Worm (Caenorhabditis elegans) whole organism, young adult: ENCODE measurements around the gene T19C3.3.

Experiments used
- C06A6.2 ChIP-seq: fragments of 200-800 bp; sonication (Bioruptor generic); conservative IDR thresholded peaks from 2 replicates; pipeline ENCODE4 v1.3.6; 2022; ENCODE audit warnings: missing genetic modification characterization, missing compliant biosample characterization
- F22D6.2 ChIP-seq: sonication (generic microtip); optimal IDR thresholded peaks from 2 replicates; lab custom pipeline; 2016; ENCODE audit warnings: mild to moderate bottlenecking, missing genetic modification characterization, missing compliant biosample characterization
- F23B12.7 ChIP-seq: sonication (generic microtip); optimal IDR thresholded peaks from 2 replicates; lab custom pipeline; 2017; ENCODE audit warnings: missing genetic modification characterization, mild to moderate bottlenecking, missing compliant biosample characterization, antibody characterized with exemption, moderate library complexity; ENCODE audit not compliant: insufficient read depth
- F33H1.4 ChIP-seq: fragments of 200-800 bp; sonication (Bioruptor generic); IDR thresholded peaks from 2 replicates; pipeline ENCODE4 v1.3.6; 2022; ENCODE audit warnings: missing genetic modification reagents, missing genetic modification characterization, missing compliant biosample characterization
- F39B2.1 ChIP-seq: fragments of 200-800 bp; sonication (Bioruptor generic); IDR thresholded peaks from 2 replicates; pipeline ENCODE4 v1.3.6; 2022; ENCODE audit warnings: missing genetic modification reagents, missing genetic modification characterization, missing compliant biosample characterization
- F52B5.7 ChIP-seq: sonication (generic microtip); optimal IDR thresholded peaks from 2 replicates; lab custom pipeline; 2016; ENCODE audit warnings: mild to moderate bottlenecking, missing genetic modification characterization, missing compliant biosample characterization
- T26A5.8 ChIP-seq: sonication (generic microtip); optimal IDR thresholded peaks from 2 replicates; lab custom pipeline; 2016; ENCODE audit warnings: missing genetic modification characterization, missing compliant biosample characterization
- Y67H2A.10 ChIP-seq: fragments of 200-800 bp; sonication (Bioruptor generic); conservative IDR thresholded peaks from 2 replicates; pipeline ENCODE4 v1.3.6; 2022; ENCODE audit warnings: missing genetic modification reagents, missing genetic modification characterization, missing compliant biosample characterization
- atf-7 ChIP-seq: sonication (generic microtip); optimal IDR thresholded peaks from 2 replicates; lab custom pipeline; 2017; ENCODE audit warnings: mild to moderate bottlenecking, missing genetic modification characterization, missing compliant biosample characterization
- bed-1 ChIP-seq: fragments of 200-800 bp; sonication (Bioruptor generic); IDR thresholded peaks from 2 replicates; pipeline ENCODE4 v1.3.6; 2022; ENCODE audit warnings: missing genetic modification reagents, missing genetic modification characterization, missing compliant biosample characterization
- ccch-3 ChIP-seq: fragments of 200-800 bp; sonication (Bioruptor generic); optimal IDR thresholded peaks from 2 replicates; lab custom pipeline; 2018; ENCODE audit warnings: mild to moderate bottlenecking, missing genetic modification characterization, missing compliant biosample characterization
- cebp-1 ChIP-seq, 2 experiments: fragments of 200-800 bp in 1 of 2; sonication (Bioruptor generic) in 1 of 2; sonication (generic microtip) in 1 of 2; IDR thresholded peaks in 1 of 2; optimal IDR thresholded peaks in 1 of 2; 2 replicates each; pipeline versions ENCODE4 v1.3.6 to Lab custom; 2017 to 2022; ENCODE audit warnings: missing compliant biosample characterization in 2 of 2, missing genetic modification characterization in 2 of 2, mild to moderate bottlenecking in 1 of 2, missing genetic modification reagents in 1 of 2, moderate library complexity in 1 of 2
- chd-7 ChIP-seq: sonication (generic microtip); optimal IDR thresholded peaks from 2 replicates; lab custom pipeline; 2016; ENCODE audit warnings: mild to moderate bottlenecking, missing genetic modification characterization, moderate library complexity, missing compliant biosample characterization
- die-1 ChIP-seq: sonication (generic microtip); optimal IDR thresholded peaks from 2 replicates; lab custom pipeline; 2016; ENCODE audit warnings: missing genotype, mild to moderate bottlenecking, missing genetic modification characterization, missing compliant biosample characterization
- efl-1 ChIP-seq: fragments of 150-350 bp; optimal IDR thresholded peaks from 2 replicates; lab custom pipeline; 2014; ENCODE audit warnings: missing biosample characterization, missing genetic modification reagents, missing genetic modification characterization
- egl-18 ChIP-seq: fragments of 200-800 bp; sonication (Bioruptor generic); IDR thresholded peaks from 2 replicates; pipeline ENCODE4 v1.3.6; 2022; ENCODE audit warnings: missing genetic modification reagents, missing genetic modification characterization, missing compliant biosample characterization
- egl-44 ChIP-seq: fragments of 200-800 bp; sonication (Bioruptor generic); IDR thresholded peaks from 2 replicates; pipeline ENCODE4 v1.3.6; 2022; ENCODE audit warnings: missing genetic modification reagents, missing genetic modification characterization, missing compliant biosample characterization
- fkh-3 ChIP-seq: sonication (generic microtip); optimal IDR thresholded peaks from 2 replicates; lab custom pipeline; 2016; ENCODE audit warnings: mild to moderate bottlenecking, missing genetic modification characterization, missing compliant biosample characterization
- hlh-26 ChIP-seq: fragments of 200-800 bp; sonication (Bioruptor generic); conservative IDR thresholded peaks from 2 replicates; pipeline ENCODE4 v1.3.6; 2022; ENCODE audit warnings: missing genetic modification reagents, missing genetic modification characterization, missing compliant biosample characterization
- hmg-20 ChIP-seq: fragments of 200-800 bp; sonication (Bioruptor generic); IDR thresholded peaks from 2 replicates; pipeline ENCODE4 v1.3.6; 2022; ENCODE audit warnings: missing genetic modification reagents, missing genetic modification characterization, missing compliant biosample characterization
- hsf-1 ChIP-seq: fragments of 200-800 bp; sonication (Bioruptor generic); IDR thresholded peaks from 2 replicates; pipeline ENCODE4 v1.3.6; 2022; ENCODE audit warnings: missing genetic modification reagents, missing genetic modification characterization, missing compliant biosample characterization
- let-526 ChIP-seq: fragments of 200-800 bp; sonication (Bioruptor generic); IDR thresholded peaks from 2 replicates; pipeline ENCODE4 v1.3.6; 2022; ENCODE audit warnings: missing genetic modification reagents, missing genetic modification characterization, missing compliant biosample characterization
- lin-35 ChIP-seq, 3 experiments: fragments of 150-350 bp in 2 of 3; sonication (generic microtip) in 1 of 3; optimal IDR thresholded peaks; 2 replicates each; lab custom pipeline; 2014 to 2018; ENCODE audit warnings: missing biosample characterization in 3 of 3, missing genetic modification characterization in 3 of 3, missing genetic modification reagents in 3 of 3
- lir-1 ChIP-seq: fragments of 200-800 bp; sonication (Bioruptor generic); conservative IDR thresholded peaks from 2 replicates; pipeline ENCODE4 v1.3.6; 2022; ENCODE audit warnings: missing genetic modification reagents, missing genetic modification characterization, missing compliant biosample characterization
- madf-10 ChIP-seq: sonication (generic microtip); optimal IDR thresholded peaks from 2 replicates; lab custom pipeline; 2016; ENCODE audit warnings: mild to moderate bottlenecking, missing genetic modification characterization, missing compliant biosample characterization
- madf-3 ChIP-seq: fragments of 200-800 bp; sonication (Bioruptor generic); IDR thresholded peaks from 2 replicates; pipeline ENCODE4 v1.3.6; 2022; ENCODE audit warnings: missing genetic modification reagents, missing genetic modification characterization, missing compliant biosample characterization
- mcd-1 ChIP-seq: fragments of 200-800 bp; sonication (Bioruptor generic); IDR thresholded peaks from 2 replicates; pipeline ENCODE4 v1.3.6; 2022; ENCODE audit warnings: missing genetic modification reagents, missing genetic modification characterization, missing compliant biosample characterization
- nfyb-1 ChIP-seq: fragments of 200-800 bp; sonication (Bioruptor generic); IDR thresholded peaks from 2 replicates; pipeline ENCODE4 v1.3.6; 2022; ENCODE audit warnings: missing genetic modification reagents, missing genetic modification characterization, missing compliant biosample characterization
- nhr-27 ChIP-seq: fragments of 200-800 bp; sonication (Bioruptor generic); optimal IDR thresholded peaks from 2 replicates; lab custom pipeline; 2018; ENCODE audit warnings: mild to moderate bottlenecking, missing genetic modification characterization, moderate library complexity, missing compliant biosample characterization
- pha-4 ChIP-seq: fragments of 150-350 bp; sonication (generic microtip); optimal IDR thresholded peaks from 2 replicates; lab custom pipeline; 2014; ENCODE audit warnings: missing biosample characterization, missing genetic modification reagents, missing genetic modification characterization
- rec-8 ChIP-seq, 2 experiments: sonication (generic microtip); optimal IDR thresholded peaks; 2 replicates each; lab custom pipeline; 2016; ENCODE audit warnings: mild to moderate bottlenecking in 2 of 2, missing genetic modification characterization in 2 of 2, missing genetic modification reagents in 2 of 2, missing genotype in 2 of 2, missing biosample characterization in 1 of 2, missing compliant biosample characterization in 1 of 2, moderate library complexity in 1 of 2
- repo-1 ChIP-seq: sonication (generic microtip); optimal IDR thresholded peaks from 2 replicates; lab custom pipeline; 2017; ENCODE audit warnings: mild to moderate bottlenecking, missing genetic modification characterization, missing compliant biosample characterization
- rpc-1 ChIP-seq, 2 experiments: fragments of 150-350 bp in 1 of 2; sonication (generic microtip) in 1 of 2; optimal IDR thresholded peaks; 2 replicates each; lab custom pipeline; 2014 to 2018; ENCODE audit warnings: missing biosample characterization in 1 of 2, missing genetic modification characterization in 1 of 2, missing genetic modification reagents in 1 of 2, missing genotype in 1 of 2
- snpc-3.4 ChIP-seq: sonication (generic microtip); optimal IDR thresholded peaks from 2 replicates; lab custom pipeline; 2017; ENCODE audit warnings: missing genetic modification characterization, mild to moderate bottlenecking, missing compliant biosample characterization, antibody characterized with exemption, moderate library complexity, missing genotype, missing genetic modification reagents
- sptf-2 ChIP-seq: fragments of 200-800 bp; sonication (Bioruptor generic); optimal IDR thresholded peaks from 2 replicates; lab custom pipeline; 2018; ENCODE audit warnings: mild to moderate bottlenecking, missing genetic modification characterization, missing compliant biosample characterization
- tlf-1 ChIP-seq: fragments of 200-800 bp; sonication (Bioruptor generic); optimal IDR thresholded peaks from 2 replicates; lab custom pipeline; 2018; ENCODE audit warnings: mild to moderate bottlenecking, missing genetic modification characterization, missing compliant biosample characterization
- unc-130 ChIP-seq: sonication (generic microtip); optimal IDR thresholded peaks from 2 replicates; lab custom pipeline; 2016; ENCODE audit warnings: missing genetic modification reagents, missing genetic modification characterization, missing compliant biosample characterization
- unc-62 ChIP-seq: fragments of 150-350 bp; optimal IDR thresholded peaks from 2 replicates; lab custom pipeline; 2014; ENCODE audit warnings: missing biosample characterization, missing genetic modification reagents, missing genetic modification characterization
- zim-3 ChIP-seq: sonication (generic microtip); optimal IDR thresholded peaks from 2 replicates; lab custom pipeline; 2017; ENCODE audit warnings: mild to moderate bottlenecking, missing genetic modification characterization, moderate library complexity, missing compliant biosample characterization
- ztf-18 ChIP-seq: sonication (generic microtip); optimal IDR thresholded peaks from 2 replicates; lab custom pipeline; 2016; ENCODE audit warnings: missing genotype, mild to moderate bottlenecking, missing genetic modification characterization, missing compliant biosample characterization
- ztf-22 ChIP-seq: fragments of 200-800 bp; sonication (Bioruptor generic); optimal IDR thresholded peaks from 2 replicates; lab custom pipeline; 2018; ENCODE audit warnings: mild to moderate bottlenecking, missing genetic modification characterization, moderate library complexity, missing compliant biosample characterization
- ztf-25 ChIP-seq: fragments of 200-800 bp; sonication (Bioruptor generic); IDR thresholded peaks from 2 replicates; pipeline ENCODE4 v1.3.6; 2022; ENCODE audit warnings: missing genetic modification reagents, missing genetic modification characterization, missing compliant biosample characterization
- ztf-3 ChIP-seq: fragments of 200-800 bp; sonication (Bioruptor generic); optimal IDR thresholded peaks from 2 replicates; lab custom pipeline; 2018; ENCODE audit warnings: mild to moderate bottlenecking, missing genetic modification characterization, missing compliant biosample characterization
- ztf-6 ChIP-seq: fragments of 200-800 bp; sonication (Bioruptor generic); IDR thresholded peaks from 2 replicates; pipeline ENCODE4 v1.3.6; 2022; ENCODE audit warnings: missing genetic modification reagents, missing genetic modification characterization, missing compliant biosample characterization

T19C3.3 gene

DNA sequence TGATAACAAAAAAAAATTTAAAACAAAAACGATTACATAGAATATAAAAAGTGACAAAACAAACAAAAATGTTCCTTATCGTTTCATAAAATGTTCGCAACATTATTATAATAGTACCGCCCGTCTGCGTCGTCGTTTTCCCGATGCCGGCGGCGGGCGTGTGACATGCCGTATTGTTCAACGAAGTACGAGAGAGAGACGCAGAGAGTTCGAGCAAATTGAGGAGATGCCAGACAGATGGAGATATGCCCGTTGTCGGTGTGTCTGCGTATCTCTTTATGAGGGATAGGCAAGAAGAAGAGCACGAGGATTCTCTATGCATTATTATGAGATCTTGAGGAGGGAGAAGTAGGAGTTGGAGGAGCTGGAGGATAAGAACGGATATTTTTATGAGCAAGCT lies 9.4 kb upstream of the T19C3.3 start (continued):
- TF ChIP-seq F33H1.4 (GFP tag; lab: Robert Waterston, UW) (no peak), unc-62 (peak; percentile 57), madf-3 (no peak), egl-18 (no peak), lir-1 (GFP tag; lab: Robert Waterston, UW) (peak; percentile 37; the same call in 1 of the 2 replicates), ztf-25 (no peak), rpc-1 (optimal IDR thresholded peaks at IDR 0.05; lab: Kevin White, UChicago) (no peak), rpc-1 (tag; optimal IDR thresholded peaks at IDR 0.05; lab: Kevin White, UChicago) (no peak), T26A5.8 (no peak), efl-1 (no peak), C06A6.2 (GFP tag; lab: Robert Waterston, UW) (peak; percentile 39; the same call in 1 of the 2 replicates), zim-3 (tag; lab: Kevin White, UChicago) (no peak), pha-4 (peak; percentile 90), ccch-3 (GFP tag; lab: Kevin White, UChicago) (no peak), egl-44 (0 out of 2 replicates have a peak, but pooled peaks have one; percentile 72), nhr-27 (tag; lab: Kevin White, UChicago) (no peak), ztf-3 (GFP tag; lab: Kevin White, UChicago) (no peak), ztf-18 (tag; lab: Kevin White, UChicago) (peak; percentile 74), hlh-26 (GFP tag; lab: Robert Waterston, UW) (no peak), rec-8 (tag; optimal IDR thresholded peaks at IDR 0.05; lab: Kevin White, UChicago) (no peak), hmg-20 (GFP tag; lab: Robert Waterston, UW) (peak; percentile 52; the same call in 1 of the 2 replicates), tlf-1 (GFP tag; lab: Kevin White, UChicago) (peak; percentile 67), unc-130 (GFP tag; lab: Kevin White, UChicago) (no peak), F23B12.7 (tag; lab: Kevin White, UChicago) (peak; percentile 9), let-526 (GFP tag; lab: Robert Waterston, UW) (no peak), die-1 (tag; lab: Kevin White, UChicago) (no peak), sptf-2 (GFP tag; lab: Kevin White, UChicago) (no peak), F22D6.2 (tag; lab: Kevin White, UChicago) (peak; percentile 20), lin-35 (GFP tag; optimal IDR thresholded peaks at IDR 0.05; lab: Kevin White, UChicago) (peak in 1 of 3 experiments; percentile 18), repo-1 (peak; percentile 25), chd-7 (tag; lab: Kevin White, UChicago) (peak; percentile 73), ztf-6 (0 out of 2 replicates have a peak, but pooled peaks have one; percentile 60), cebp-1 (GFP tag; IDR thresholded peaks at IDR 0.05; lab: Robert Waterston, UW) (peak; percentile 49; the same call in 1 of the 2 replicates), cebp-1 (tag; optimal IDR thresholded peaks at IDR 0.05; lab: Kevin White, UChicago) (peak; percentile 84), atf-7 (tag; lab: Kevin White, UChicago) (peak; percentile 62), hsf-1 (no peak), bed-1 (GFP tag; lab: Robert Waterston, UW) (no peak), fkh-3 (tag; lab: Kevin White, UChicago) (no peak), ztf-22 (peak; percentile 82), Y67H2A.10 (GFP tag; lab: Robert Waterston, UW) (no peak), F39B2.1 (GFP tag; lab: Robert Waterston, UW) (no peak), F52B5.7 (tag; lab: Kevin White, UChicago) (no peak), snpc-3.4 (no peak), nfyb-1 (peak; percentile 74), madf-10 (tag; lab: Kevin White, UChicago) (peak; percentile 88), mcd-1 (peak; percentile 70)
